Worm (Caenorhabditis elegans) whole organism, L1 larva: Measurements from ENCODE around the gene cpt-3.
A peak's percentile ranks its signal among the peaks of the same experiment; 100 is the strongest.

Source experiments
- C04F5.9 ChIP-seq: sonication (generic microtip); optimal IDR thresholded peaks from 2 replicates; lab custom pipeline; 2016; ENCODE audit warnings: missing genetic modification characterization, missing compliant biosample characterization
- Y116A8C.19 ChIP-seq: sonication (generic microtip); optimal IDR thresholded peaks from 2 replicates; lab custom pipeline; 2016; ENCODE audit warnings: missing compliant biosample characterization, missing genetic modification characterization, borderline replicate concordance
- aha-1 ChIP-seq: fragments of 150-350 bp; optimal IDR thresholded peaks from 2 replicates; lab custom pipeline; 2014; ENCODE audit warnings: missing biosample characterization, missing genetic modification characterization
- alr-1 ChIP-seq: fragments of 200-800 bp; sonication (Bioruptor generic); optimal IDR thresholded peaks from 2 replicates; lab custom pipeline; 2018; ENCODE audit warnings: borderline replicate concordance, mild to moderate bottlenecking, missing genetic modification characterization, missing compliant biosample characterization
- blmp-1 ChIP-seq: fragments of 150-350 bp; optimal IDR thresholded peaks from 2 replicates; lab custom pipeline; 2014; ENCODE audit warnings: missing biosample characterization, missing genetic modification characterization
- ceh-63 ChIP-seq: fragments of 200-800 bp; sonication (Bioruptor generic); optimal IDR thresholded peaks from 2 replicates; lab custom pipeline; 2018; ENCODE audit warnings: mild to moderate bottlenecking, missing genetic modification characterization, missing compliant biosample characterization
- ceh-8 ChIP-seq: fragments of 200-800 bp; sonication (Bioruptor generic); optimal IDR thresholded peaks from 2 replicates; lab custom pipeline; 2018; ENCODE audit warnings: mild to moderate bottlenecking, missing genetic modification characterization, moderate library complexity, missing compliant biosample characterization
- ceh-90 ChIP-seq: sonication (generic microtip); optimal IDR thresholded peaks from 2 replicates; lab custom pipeline; 2016; ENCODE audit warnings: missing genetic modification characterization, missing compliant biosample characterization
- ces-1 ChIP-seq: fragments of 150-350 bp; optimal IDR thresholded peaks from 2 replicates; lab custom pipeline; 2014; ENCODE audit warnings: missing biosample characterization, missing genetic modification reagents, missing genetic modification characterization
- dpl-1 ChIP-seq, 3 experiments: fragments of 150-350 bp in 2 of 3; sonication (generic microtip) in 1 of 3; optimal IDR thresholded peaks; 2 replicates each; lab custom pipeline; 2014 to 2017; ENCODE audit warnings: missing biosample characterization in 3 of 3, missing genetic modification characterization in 3 of 3, missing genetic modification reagents in 3 of 3
- dsc-1 ChIP-seq: sonication (generic microtip); optimal IDR thresholded peaks from 2 replicates; lab custom pipeline; 2016; ENCODE audit warnings: mild to moderate bottlenecking, missing genetic modification characterization, missing compliant biosample characterization
- efl-1 ChIP-seq, 4 experiments: fragments of 150-350 bp; optimal IDR thresholded peaks in 3 of 4; peaks in 1 of 4; 1 replicate in 1 of 4; 2 replicates in 3 of 4; lab custom pipeline; 2014; ENCODE audit warnings: missing biosample characterization in 2 of 4, missing genetic modification characterization in 2 of 4, missing genetic modification reagents in 2 of 4
- egl-27 ChIP-seq, 2 experiments: fragments of 150-350 bp in 1 of 2; sonication (generic microtip); optimal IDR thresholded peaks; 3 replicates each; lab custom pipeline; 2017 to 2018; ENCODE audit warnings: missing biosample characterization in 2 of 2, missing genetic modification characterization in 2 of 2, missing genetic modification reagents in 2 of 2
- elt-2 ChIP-seq: sonication (generic microtip); optimal IDR thresholded peaks from 2 replicates; lab custom pipeline; 2016; ENCODE audit warnings: missing genetic modification characterization, mild to moderate bottlenecking, inconsistent platforms, missing compliant biosample characterization, missing genetic modification reagents
- fkh-10 ChIP-seq: sonication (generic microtip); optimal IDR thresholded peaks from 2 replicates; lab custom pipeline; 2017; ENCODE audit warnings: missing biosample characterization, missing genetic modification reagents, missing genetic modification characterization
- fkh-4 ChIP-seq: sonication (generic microtip); optimal IDR thresholded peaks from 2 replicates; lab custom pipeline; 2016; ENCODE audit warnings: missing compliant biosample characterization, missing genetic modification characterization, borderline replicate concordance
- fkh-8 ChIP-seq: sonication (generic microtip); optimal IDR thresholded peaks from 2 replicates; lab custom pipeline; 2016; ENCODE audit warnings: mild to moderate bottlenecking, missing genetic modification characterization, missing compliant biosample characterization
- lin-39 ChIP-seq: fragments of 150-350 bp; optimal IDR thresholded peaks from 2 replicates; lab custom pipeline; 2014; ENCODE audit warnings: missing biosample characterization, missing genetic modification reagents, missing genetic modification characterization
- lir-3 ChIP-seq: sonication (generic microtip); optimal IDR thresholded peaks from 2 replicates; lab custom pipeline; 2016; ENCODE audit warnings: mild to moderate bottlenecking, missing genetic modification characterization, moderate library complexity, missing compliant biosample characterization; ENCODE audit not compliant: poor library complexity
- mdl-1 ChIP-seq, 2 experiments: fragments of 150-350 bp; optimal IDR thresholded peaks; 2 replicates each; lab custom pipeline; 2014 to 2017; ENCODE audit warnings: missing biosample characterization in 2 of 2, missing genetic modification characterization in 2 of 2, inconsistent platforms in 1 of 2
- nhr-12 ChIP-seq: sonication (generic microtip); optimal IDR thresholded peaks from 2 replicates; lab custom pipeline; 2017; ENCODE audit warnings: missing biosample characterization, missing genetic modification characterization
- nhr-47 ChIP-seq: sonication (generic microtip); optimal IDR thresholded peaks from 2 replicates; lab custom pipeline; 2016; ENCODE audit warnings: mild to moderate bottlenecking, missing genetic modification characterization, moderate library complexity, missing compliant biosample characterization
- nhr-84 ChIP-seq: sonication (generic microtip); optimal IDR thresholded peaks from 2 replicates; lab custom pipeline; 2017; ENCODE audit warnings: missing biosample characterization, missing genetic modification characterization
- pqm-1 ChIP-seq: sonication (generic microtip); optimal IDR thresholded peaks from 3 replicates; lab custom pipeline; 2017; ENCODE audit warnings: missing biosample characterization, missing genetic modification characterization
- rnt-1 ChIP-seq: sonication (generic microtip); optimal IDR thresholded peaks from 2 replicates; lab custom pipeline; 2016; ENCODE audit warnings: mild to moderate bottlenecking, missing genetic modification characterization, moderate library complexity, missing compliant biosample characterization
- snpc-4 ChIP-seq: fragments of 150-350 bp; optimal IDR thresholded peaks from 2 replicates; lab custom pipeline; 2014; ENCODE audit warnings: missing biosample characterization, missing genetic modification characterization
- sox-4 ChIP-seq: sonication (generic microtip); optimal IDR thresholded peaks from 2 replicates; lab custom pipeline; 2016; ENCODE audit warnings: missing genetic modification characterization, missing compliant biosample characterization
- sptf-1 ChIP-seq: fragments of 150-350 bp; optimal IDR thresholded peaks from 2 replicates; lab custom pipeline; 2014; ENCODE audit warnings: missing biosample characterization, missing genetic modification characterization
- sup-37 ChIP-seq: fragments of 200-800 bp; sonication (Bioruptor generic); optimal IDR thresholded peaks from 2 replicates; lab custom pipeline; 2018; ENCODE audit warnings: mild to moderate bottlenecking, missing genetic modification characterization, missing compliant biosample characterization
- tlp-1 ChIP-seq: fragments of 150-350 bp; optimal IDR thresholded peaks from 2 replicates; lab custom pipeline; 2014; ENCODE audit warnings: missing biosample characterization, missing genetic modification characterization
- unc-30 ChIP-seq: sonication (generic microtip); optimal IDR thresholded peaks from 2 replicates; lab custom pipeline; 2017; ENCODE audit warnings: missing biosample characterization, missing genetic modification characterization
- unc-86 ChIP-seq: sonication (generic microtip); optimal IDR thresholded peaks from 2 replicates; lab custom pipeline; 2016; ENCODE audit warnings: missing genetic modification characterization, missing compliant biosample characterization
- zag-1 ChIP-seq: fragments of 150-350 bp; optimal IDR thresholded peaks from 2 replicates; lab custom pipeline; 2014; ENCODE audit warnings: missing biosample characterization, missing genetic modification characterization
- zip-4 ChIP-seq: fragments of 200-800 bp; sonication (Bioruptor generic); optimal IDR thresholded peaks from 2 replicates; lab custom pipeline; 2018; ENCODE audit warnings: mild to moderate bottlenecking, missing genetic modification characterization, moderate library complexity, missing compliant biosample characterization

cpt-3 gene

DNA sequence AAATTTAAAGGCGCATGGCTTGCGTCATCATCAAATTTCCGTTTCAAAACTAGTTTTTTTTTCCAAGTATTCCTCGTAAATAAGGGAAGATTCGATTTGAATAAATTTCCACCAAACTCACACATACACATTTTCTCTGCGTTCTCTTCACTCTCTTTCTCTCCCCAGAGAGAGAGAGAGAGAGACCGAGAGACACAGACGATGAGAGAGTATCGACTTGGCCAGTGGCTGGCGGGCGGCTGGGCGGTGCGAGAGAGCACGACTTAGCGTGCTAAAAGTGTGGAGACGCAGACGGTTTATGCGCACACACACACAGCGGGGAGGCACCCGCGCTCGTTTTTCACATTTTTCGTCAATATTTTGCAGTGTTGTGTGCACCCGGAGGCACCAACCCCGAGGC lies 18.2 kb downstream of the cpt-3 start (continued):
- TF ChIP-seq mdl-1 (tag; optimal IDR thresholded peaks at IDR 0.05; lab: Kevin White, UChicago) (peak in 1 of 2 experiments; percentile 59), unc-86 (tag; lab: Kevin White, UChicago) (peak; percentile 83), zag-1 (tag; lab: Kevin White, UChicago) (peak; percentile 34), dpl-1 (GFP tag; optimal IDR thresholded peaks at IDR 0.05; lab: Kevin White, UChicago) (peak; percentile 26 to 66 (median 58)), nhr-84 (tag; lab: Kevin White, UChicago) (no peak), C04F5.9 (no peak)

DNA sequence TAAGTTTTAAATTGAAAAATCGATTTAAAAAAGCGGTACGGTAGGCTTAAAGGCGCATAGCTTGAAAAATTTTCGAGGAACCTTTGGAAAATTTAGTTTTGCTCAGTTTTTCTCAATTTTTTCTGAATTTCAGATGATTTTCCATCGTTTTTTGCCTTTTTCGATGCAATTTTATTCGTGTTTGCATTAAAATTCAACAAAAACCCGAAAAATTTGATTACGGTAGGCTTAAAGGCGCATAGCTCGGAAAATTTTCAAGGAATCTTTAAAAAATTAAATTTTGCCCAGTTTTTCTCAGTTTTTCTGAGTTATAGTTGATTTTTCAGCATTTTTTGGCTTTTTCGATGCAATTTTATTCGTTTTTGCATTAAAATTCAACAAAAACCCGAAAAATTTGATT lies 18.7 kb downstream of the cpt-3 start:
- TF ChIP-seq fkh-8: no peak
- no peak for TF ChIP-seq sox-4 (tag; lab: Kevin White, UChicago)
- no peak for TF ChIP-seq mdl-1 (tag; optimal IDR thresholded peaks at IDR 0.05; lab: Kevin White, UChicago)
- no peak for TF ChIP-seq Y116A8C.19 (tag; lab: Kevin White, UChicago)
- no peak for TF ChIP-seq elt-2 (tag; lab: Kevin White, UChicago)
- no peak for TF ChIP-seq aha-1 (tag; lab: Kevin White, UChicago)
- no peak for TF ChIP-seq fkh-10
- TF ChIP-seq snpc-4 (tag; lab: Kevin White, UChicago): no peak
- no peak for TF ChIP-seq zip-4
- TF ChIP-seq rnt-1: no peak

- no peak for TF ChIP-seq nhr-12 (tag; lab: Kevin White, UChicago)
- no peak for TF ChIP-seq alr-1 (tag; lab: Kevin White, UChicago)
- TF ChIP-seq nhr-47 (tag; lab: Kevin White, UChicago): no peak
- TF ChIP-seq unc-30 (tag; lab: Kevin White, UChicago): no peak
- no peak for TF ChIP-seq sox-4 (tag; lab: Kevin White, UChicago)
- no peak for TF ChIP-seq dpl-1 (GFP tag; optimal IDR thresholded peaks at IDR 0.05; lab: Kevin White, UChicago)
- no peak for TF ChIP-seq lin-39 (tag; lab: Kevin White, UChicago)
- TF ChIP-seq lir-3 (tag; lab: Kevin White, UChicago): no peak
- TF ChIP-seq dsc-1: no peak
- TF ChIP-seq ceh-90: no peak
- TF ChIP-seq egl-27 (tag; optimal IDR thresholded peaks at IDR 0.05; lab: Kevin White, UChicago): no peak
- no peak for TF ChIP-seq fkh-4 (tag; lab: Kevin White, UChicago)
- TF ChIP-seq, all 84 proteins: peak for 0
Observed at ce11 chrIII:2101895-2102345, 19.3 kb downstream of the cpt-3 start, which contains the start of gene ppk-2. ppk-2 (plus strand) TSS chrIII:2102295.

DNA sequence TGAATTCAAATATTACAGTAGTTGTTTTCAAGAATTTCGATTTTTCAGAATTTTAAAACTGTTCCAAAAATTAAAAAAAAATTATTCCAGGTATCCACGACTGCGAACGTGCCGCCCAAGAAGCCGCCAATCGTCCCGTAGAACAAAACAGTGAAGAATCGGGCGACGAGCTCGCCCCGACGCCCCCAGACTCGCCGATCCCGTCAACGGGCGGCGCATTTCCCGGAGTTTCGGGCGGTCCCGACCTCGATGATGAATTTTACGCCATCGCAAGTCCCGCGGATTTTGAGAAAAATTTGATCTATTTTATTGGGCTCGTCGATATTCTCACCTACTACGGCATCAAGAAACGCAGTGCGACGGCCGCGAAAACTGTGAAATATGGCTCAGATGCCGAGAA lies 23.3 kb downstream of the cpt-3 start:
- TF ChIP-seq alr-1 (tag; lab: Kevin White, UChicago) (no peak), mdl-1 (tag; optimal IDR thresholded peaks at IDR 0.05; lab: Kevin White, UChicago) (no peak), efl-1 (optimal IDR thresholded peaks at IDR 0.05; lab: Kevin White, UChicago) (no peak), efl-1 (GFP tag; optimal IDR thresholded peaks at IDR 0.05 in 1 of 2; lab: Kevin White, UChicago) (no peak), ces-1 (GFP tag; lab: Kevin White, UChicago) (no peak), tlp-1 (tag; lab: Kevin White, UChicago) (no peak), dsc-1 (no peak), ceh-8 (GFP tag; lab: Kevin White, UChicago) (no peak), pqm-1 (tag; lab: Kevin White, UChicago) (no peak), blmp-1 (tag; lab: Kevin White, UChicago) (no peak), sup-37 (GFP tag; lab: Kevin White, UChicago) (no peak), sptf-1 (tag; lab: Kevin White, UChicago) (no peak), C04F5.9 (no peak), sox-4 (tag; lab: Kevin White, UChicago) (no peak), ceh-63 (GFP tag; lab: Kevin White, UChicago) (no peak)
- TF ChIP-seq, all 84 proteins: peak for 0
